Worm (Caenorhabditis elegans): ENCODE data around the gene ulp-2.
A peak's percentile ranks its signal among the peaks of the same experiment; 100 is the strongest.

Gene ulp-2

ce11 chrII:4985961-4986503 is 26.4 kb upstream of the ulp-2 start:
- TF ChIP-seq blmp-1 (tag; optimal IDR thresholded peaks at IDR 0.05) (peak; percentile 33), nhr-85 (tag) (peak; percentile 68), elt-3 (tag; optimal IDR thresholded peaks at IDR 0.05) (peak in 1 of 6 experiments; percentile 25), lin-35 (GFP tag; optimal IDR thresholded peaks at IDR 0.05) (peak in 1 of 2 experiments; percentile 55), unc-130 (tag; optimal IDR thresholded peaks at IDR 0.05) (no peak), vab-15 (tag; optimal IDR thresholded peaks at IDR 0.05) (no peak), lin-15B (tag; optimal IDR thresholded peaks at IDR 0.05) (no peak), ceh-8 (GFP tag; optimal IDR thresholded peaks at IDR 0.05) (no peak), lin-14 (GFP tag; optimal IDR thresholded peaks at IDR 0.05) (peak; percentile 22), nhr-20 (tag; optimal IDR thresholded peaks at IDR 0.05) (peak; percentile 34), ztf-4 (tag; optimal IDR thresholded peaks at IDR 0.05) (no peak), nhr-71 (tag; optimal IDR thresholded peaks at IDR 0.05) (peak; percentile 20), snu-23 (GFP tag; optimal IDR thresholded peaks at IDR 0.05) (peak; percentile 3), pax-3 (tag; optimal IDR thresholded peaks at IDR 0.05) (no peak)

- TF ChIP-seq ets-5 (GFP tag; IDR thresholded peaks at IDR 0.05) (no peak), sox-4 (tag; optimal IDR thresholded peaks at IDR 0.05) (no peak), efl-1 (optimal IDR thresholded peaks at IDR 0.05) (no peak), efl-1 (GFP tag; optimal IDR thresholded peaks at IDR 0.05 in 1 of 2) (peak in 1 of 2 experiments; percentile 29), tlp-1 (tag; optimal IDR thresholded peaks at IDR 0.05) (no peak)
Observed at ce11 chrII:4984151-4984550, 24.5 kb upstream of the ulp-2 start.

- TF ChIP-seq blmp-1 (tag; optimal IDR thresholded peaks at IDR 0.05), result peak; percentile 11
- no peak for TF ChIP-seq C16A3.4 (tag; optimal IDR thresholded peaks at IDR 0.05)
- no peak for TF ChIP-seq nhr-28 (tag; optimal IDR thresholded peaks at IDR 0.05)
- TF ChIP-seq nhr-85 (tag), result peak; percentile 66
- TF ChIP-seq lin-14 (GFP tag; optimal IDR thresholded peaks at IDR 0.05), result peak; percentile 14
- TF ChIP-seq tbx-2 (tag; optimal IDR thresholded peaks at IDR 0.05), result peak; percentile 58
- TF ChIP-seq pax-3 (tag; optimal IDR thresholded peaks at IDR 0.05), result no peak
- peak in 1 of 2 experiments; percentile 87 for TF ChIP-seq ztf-11 (tag; optimal IDR thresholded peaks at IDR 0.05)
- no peak for TF ChIP-seq efl-1 (optimal IDR thresholded peaks at IDR 0.05)
- TF ChIP-seq efl-1 (GFP tag; optimal IDR thresholded peaks at IDR 0.05 in 1 of 2), result peak in 1 of 2 experiments; percentile 64
Observed at ce11 chrII:4981682-4982404, 22.2 kb upstream of the ulp-2 start.

- no peak for TF ChIP-seq rnt-1 (tag; optimal IDR thresholded peaks at IDR 0.05)
- TF ChIP-seq snu-23 (GFP tag; optimal IDR thresholded peaks at IDR 0.05), result no peak
- TF ChIP-seq nhr-90 (tag; optimal IDR thresholded peaks at IDR 0.05; ENCODE audit: poor library complexity), result no peak
- TF ChIP-seq nhr-47 (tag; optimal IDR thresholded peaks at IDR 0.05), result no peak
- no peak for TF ChIP-seq nhr-71 (tag; optimal IDR thresholded peaks at IDR 0.05)
- no peak for TF ChIP-seq efl-3 (GFP tag; optimal IDR thresholded peaks at IDR 0.05)
- TF ChIP-seq tlp-1 (tag; optimal IDR thresholded peaks at IDR 0.05), result no peak
- no peak for TF ChIP-seq lir-3 (tag; optimal IDR thresholded peaks at IDR 0.05; ENCODE audit: poor library complexity)
- TF ChIP-seq pqm-1 (tag; optimal IDR thresholded peaks at IDR 0.05), result no peak
- no peak for TF ChIP-seq nhr-76 (tag; optimal IDR thresholded peaks at IDR 0.05)
- no peak for TF ChIP-seq nhr-85 (tag)
- TF ChIP-seq nhr-19 (GFP tag; conservative IDR thresholded peaks at IDR 0.05), result no peak
- no peak for TF ChIP-seq unc-30 (tag; optimal IDR thresholded peaks at IDR 0.05)
- TF ChIP-seq lin-13 (GFP tag; optimal IDR thresholded peaks at IDR 0.05), result no peak
- no peak for TF ChIP-seq ceh-63 (GFP tag; optimal IDR thresholded peaks at IDR 0.05)
Observed at ce11 chrII:4975311-4975710, 15.6 kb upstream of the ulp-2 start.

Data from whole organism, L1 larva.